Worm (Caenorhabditis elegans) whole organism, L1 larva: ENCODE data around the gene H10E21.5.

Experiments
- C34B4.2 ChIP-seq: sonication (generic microtip); optimal IDR thresholded peaks from 2 replicates; lab custom pipeline; 2017; ENCODE audit warnings: mild to moderate bottlenecking, missing genetic modification characterization, missing compliant biosample characterization
- Y116A8C.19 ChIP-seq: sonication (generic microtip); optimal IDR thresholded peaks from 2 replicates; lab custom pipeline; 2016; ENCODE audit warnings: missing compliant biosample characterization, missing genetic modification characterization, borderline replicate concordance
- alr-1 ChIP-seq: fragments of 200-800 bp; sonication (Bioruptor generic); optimal IDR thresholded peaks from 2 replicates; lab custom pipeline; 2018; ENCODE audit warnings: borderline replicate concordance, mild to moderate bottlenecking, missing genetic modification characterization, missing compliant biosample characterization
- blmp-1 ChIP-seq: fragments of 150-350 bp; optimal IDR thresholded peaks from 2 replicates; lab custom pipeline; 2014; ENCODE audit warnings: missing biosample characterization, missing genetic modification characterization
- ceh-8 ChIP-seq: fragments of 200-800 bp; sonication (Bioruptor generic); optimal IDR thresholded peaks from 2 replicates; lab custom pipeline; 2018; ENCODE audit warnings: mild to moderate bottlenecking, missing genetic modification characterization, moderate library complexity, missing compliant biosample characterization
- ceh-90 ChIP-seq: sonication (generic microtip); optimal IDR thresholded peaks from 2 replicates; lab custom pipeline; 2016; ENCODE audit warnings: missing genetic modification characterization, missing compliant biosample characterization
- efl-1 ChIP-seq, 4 experiments: fragments of 150-350 bp; optimal IDR thresholded peaks in 3 of 4; peaks in 1 of 4; 1 replicate in 1 of 4; 2 replicates in 3 of 4; lab custom pipeline; 2014; ENCODE audit warnings: missing biosample characterization in 2 of 4, missing genetic modification characterization in 2 of 4, missing genetic modification reagents in 2 of 4
- egl-13 ChIP-seq: sonication (generic microtip); optimal IDR thresholded peaks from 2 replicates; lab custom pipeline; 2016; ENCODE audit warnings: missing genotype, missing genetic modification reagents, missing genetic modification characterization, missing compliant biosample characterization
- egl-27 ChIP-seq, 2 experiments: fragments of 150-350 bp in 1 of 2; sonication (generic microtip); optimal IDR thresholded peaks; 3 replicates each; lab custom pipeline; 2017 to 2018; ENCODE audit warnings: missing biosample characterization in 2 of 2, missing genetic modification characterization in 2 of 2, missing genetic modification reagents in 2 of 2
- elt-2 ChIP-seq: sonication (generic microtip); optimal IDR thresholded peaks from 2 replicates; lab custom pipeline; 2016; ENCODE audit warnings: missing genetic modification characterization, mild to moderate bottlenecking, inconsistent platforms, missing compliant biosample characterization, missing genetic modification reagents
- elt-3 ChIP-seq, 6 experiments: fragments of 150-350 bp in 1 of 6; sonication (generic microtip); optimal IDR thresholded peaks; 2 replicates each; lab custom pipeline; 2017 to 2018; ENCODE audit warnings: missing biosample characterization in 6 of 6, missing genetic modification characterization in 6 of 6, inconsistent platforms in 1 of 6
- ets-5 ChIP-seq: fragments of 200-800 bp; sonication (Bioruptor generic); IDR thresholded peaks from 2 replicates; pipeline ENCODE4 v1.3.6; 2022; ENCODE audit warnings: missing genetic modification characterization, missing compliant biosample characterization
- fkh-10 ChIP-seq: sonication (generic microtip); optimal IDR thresholded peaks from 2 replicates; lab custom pipeline; 2017; ENCODE audit warnings: missing biosample characterization, missing genetic modification reagents, missing genetic modification characterization
- fkh-4 ChIP-seq: sonication (generic microtip); optimal IDR thresholded peaks from 2 replicates; lab custom pipeline; 2016; ENCODE audit warnings: missing compliant biosample characterization, missing genetic modification characterization, borderline replicate concordance
- fkh-8 ChIP-seq: sonication (generic microtip); optimal IDR thresholded peaks from 2 replicates; lab custom pipeline; 2016; ENCODE audit warnings: mild to moderate bottlenecking, missing genetic modification characterization, missing compliant biosample characterization
- grh-1 ChIP-seq: fragments of 200-800 bp; sonication (Bioruptor generic); IDR thresholded peaks from 2 replicates; pipeline ENCODE4 v1.3.6; 2022; ENCODE audit warnings: missing genetic modification reagents, missing genetic modification characterization, missing compliant biosample characterization
- hlh-17 ChIP-seq: fragments of 200-800 bp; sonication (Bioruptor generic); optimal IDR thresholded peaks from 2 replicates; lab custom pipeline; 2018; ENCODE audit warnings: missing genetic modification characterization, mild to moderate bottlenecking, missing compliant biosample characterization, moderate library complexity, borderline replicate concordance
- hlh-4 ChIP-seq: sonication (generic microtip); optimal IDR thresholded peaks from 2 replicates; lab custom pipeline; 2016; ENCODE audit warnings: mild to moderate bottlenecking, missing genetic modification characterization, missing compliant biosample characterization
- irx-1 ChIP-seq: sonication (generic microtip); optimal IDR thresholded peaks from 2 replicates; lab custom pipeline; 2016; ENCODE audit warnings: missing genetic modification characterization, missing compliant biosample characterization
- isw-1 ChIP-seq: fragments of 200-800 bp; sonication (Bioruptor generic); IDR thresholded peaks from 2 replicates; pipeline ENCODE4 v1.3.6; 2022; ENCODE audit warnings: missing genetic modification characterization, missing compliant biosample characterization
- lin-15B ChIP-seq: fragments of 150-350 bp; sonication (generic microtip); optimal IDR thresholded peaks from 3 replicates; lab custom pipeline; 2014; ENCODE audit warnings: missing biosample characterization, missing genetic modification characterization
- nhr-11 ChIP-seq: fragments of 150-350 bp; optimal IDR thresholded peaks from 2 replicates; lab custom pipeline; 2014; ENCODE audit warnings: missing biosample characterization, missing genetic modification characterization
- nhr-12 ChIP-seq: sonication (generic microtip); optimal IDR thresholded peaks from 2 replicates; lab custom pipeline; 2017; ENCODE audit warnings: missing biosample characterization, missing genetic modification characterization
- nhr-20 ChIP-seq: sonication (generic microtip); optimal IDR thresholded peaks from 2 replicates; lab custom pipeline; 2016; ENCODE audit warnings: mild to moderate bottlenecking, missing genetic modification characterization, missing compliant biosample characterization
- nhr-237 ChIP-seq: fragments of 150-350 bp; optimal IDR thresholded peaks from 2 replicates; lab custom pipeline; 2014; ENCODE audit warnings: missing biosample characterization, missing genetic modification characterization
- nhr-28 ChIP-seq: fragments of 150-350 bp; optimal IDR thresholded peaks from 2 replicates; lab custom pipeline; 2014; ENCODE audit warnings: missing biosample characterization, missing genetic modification characterization
- nhr-47 ChIP-seq: sonication (generic microtip); optimal IDR thresholded peaks from 2 replicates; lab custom pipeline; 2016; ENCODE audit warnings: mild to moderate bottlenecking, missing genetic modification characterization, moderate library complexity, missing compliant biosample characterization
- nhr-77 ChIP-seq: fragments of 150-350 bp; optimal IDR thresholded peaks from 2 replicates; lab custom pipeline; 2014; ENCODE audit warnings: missing biosample characterization, missing genetic modification characterization
- nhr-84 ChIP-seq: sonication (generic microtip); optimal IDR thresholded peaks from 2 replicates; lab custom pipeline; 2017; ENCODE audit warnings: missing biosample characterization, missing genetic modification characterization
- nhr-85 ChIP-seq: sonication (generic microtip); peaks from one replicate; lab custom pipeline; 2016; ENCODE audit warnings: missing genetic modification characterization, inconsistent platforms, missing compliant biosample characterization
- nhr-90 ChIP-seq: sonication (generic microtip); optimal IDR thresholded peaks from 2 replicates; lab custom pipeline; 2016; ENCODE audit warnings: mild to moderate bottlenecking, missing genetic modification characterization, missing compliant biosample characterization; ENCODE audit not compliant: poor library complexity
- pag-3 ChIP-seq: sonication (generic microtip); optimal IDR thresholded peaks from 2 replicates; lab custom pipeline; 2017; ENCODE audit warnings: missing genetic modification characterization, mild to moderate bottlenecking, missing compliant biosample characterization, antibody characterized with exemption, borderline replicate concordance; ENCODE audit not compliant: insufficient read depth
- skn-1 ChIP-seq: fragments of 150-350 bp; optimal IDR thresholded peaks from 2 replicates; lab custom pipeline; 2014; ENCODE audit warnings: missing biosample characterization, missing genetic modification characterization
- snpc-4 ChIP-seq: fragments of 150-350 bp; optimal IDR thresholded peaks from 2 replicates; lab custom pipeline; 2014; ENCODE audit warnings: missing biosample characterization, missing genetic modification characterization
- snu-23 ChIP-seq: sonication (generic microtip); optimal IDR thresholded peaks from 2 replicates; lab custom pipeline; 2016; ENCODE audit warnings: missing genetic modification characterization, missing compliant biosample characterization
- sptf-1 ChIP-seq: fragments of 150-350 bp; optimal IDR thresholded peaks from 2 replicates; lab custom pipeline; 2014; ENCODE audit warnings: missing biosample characterization, missing genetic modification characterization
- sup-37 ChIP-seq: fragments of 200-800 bp; sonication (Bioruptor generic); optimal IDR thresholded peaks from 2 replicates; lab custom pipeline; 2018; ENCODE audit warnings: mild to moderate bottlenecking, missing genetic modification characterization, missing compliant biosample characterization
- swsn-7 ChIP-seq: sonication (generic microtip); optimal IDR thresholded peaks from 2 replicates; lab custom pipeline; 2016; ENCODE audit warnings: missing genetic modification characterization, missing compliant biosample characterization
- unc-130 ChIP-seq: fragments of 150-350 bp; optimal IDR thresholded peaks from 2 replicates; lab custom pipeline; 2017; ENCODE audit warnings: missing biosample characterization, missing genetic modification characterization, inconsistent platforms
- unc-30 ChIP-seq: sonication (generic microtip); optimal IDR thresholded peaks from 2 replicates; lab custom pipeline; 2017; ENCODE audit warnings: missing biosample characterization, missing genetic modification characterization
- unc-98 ChIP-seq: fragments of 200-800 bp; sonication (Bioruptor generic); IDR thresholded peaks from 2 replicates; pipeline ENCODE4 v1.3.6; 2022; ENCODE audit warnings: missing genetic modification characterization, missing compliant biosample characterization
- vab-15 ChIP-seq: sonication (generic microtip); optimal IDR thresholded peaks from 2 replicates; lab custom pipeline; 2017; ENCODE audit warnings: missing genotype, mild to moderate bottlenecking, missing genetic modification characterization, missing compliant biosample characterization
- xbp-1 ChIP-seq: sonication (generic microtip); optimal IDR thresholded peaks from 2 replicates; lab custom pipeline; 2016; ENCODE audit warnings: missing genetic modification characterization, missing compliant biosample characterization
- zag-1 ChIP-seq: fragments of 150-350 bp; optimal IDR thresholded peaks from 2 replicates; lab custom pipeline; 2014; ENCODE audit warnings: missing biosample characterization, missing genetic modification characterization
- ztf-11 ChIP-seq, 2 experiments: sonication (generic microtip); optimal IDR thresholded peaks; 2 replicates each; lab custom pipeline; 2016 to 2017; ENCODE audit warnings: missing genetic modification characterization in 2 of 2, missing biosample characterization in 1 of 2, missing compliant biosample characterization in 1 of 2

Gene H10E21.5

DNA sequence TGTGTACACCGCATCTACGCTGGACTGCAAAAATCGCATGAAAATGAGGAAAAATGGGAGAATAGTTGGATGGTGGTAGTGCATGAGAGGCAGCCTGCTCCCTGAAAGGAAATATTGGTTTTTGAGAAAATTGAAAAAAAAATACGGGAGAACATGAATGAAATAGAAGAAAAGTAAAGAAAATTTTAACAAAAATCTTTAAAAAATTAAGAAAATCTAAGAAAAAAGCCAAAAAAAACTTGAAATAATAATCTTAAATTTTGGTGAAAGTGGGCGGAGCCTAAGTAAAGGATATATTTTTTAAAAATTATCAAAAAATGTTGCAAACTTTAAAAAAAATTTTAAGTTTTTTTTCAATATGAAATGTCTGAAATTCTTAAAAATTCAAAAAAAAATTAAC lies at the start of gene H10E21.5:
H10E21.5 (minus strand) TSS at position 101 of the 400 bp plus-strand sequence.
- no peak for TF ChIP-seq ets-5 (GFP tag; lab: Robert Waterston, UW)
- no peak for TF ChIP-seq xbp-1 (tag; lab: Kevin White, UChicago)
- TF ChIP-seq unc-130 (tag; lab: Kevin White, UChicago) = no peak
- TF ChIP-seq irx-1 = no peak
- TF ChIP-seq nhr-12 (tag; lab: Kevin White, UChicago) = no peak
- no peak for TF ChIP-seq ztf-11 (tag; optimal IDR thresholded peaks at IDR 0.05; lab: Kevin White, UChicago)
- TF ChIP-seq unc-30 (tag; lab: Kevin White, UChicago) = no peak
- TF ChIP-seq fkh-10 (GFP tag; lab: Kevin White, UChicago) = no peak
- no peak for TF ChIP-seq nhr-28 (tag; lab: Kevin White, UChicago)
- TF ChIP-seq nhr-11 (tag; lab: Kevin White, UChicago) = no peak
- TF ChIP-seq zag-1 (tag; lab: Kevin White, UChicago) = no peak
- no peak for TF ChIP-seq lin-15B (tag; lab: Kevin White, UChicago)
- TF ChIP-seq grh-1 = no peak
- no peak for TF ChIP-seq Y116A8C.19 (tag; lab: Kevin White, UChicago)
- no peak for TF ChIP-seq sup-37 (GFP tag; lab: Kevin White, UChicago)
- no peak for TF ChIP-seq pag-3
- no peak for TF ChIP-seq hlh-17 (GFP tag; lab: Kevin White, UChicago)

DNA sequence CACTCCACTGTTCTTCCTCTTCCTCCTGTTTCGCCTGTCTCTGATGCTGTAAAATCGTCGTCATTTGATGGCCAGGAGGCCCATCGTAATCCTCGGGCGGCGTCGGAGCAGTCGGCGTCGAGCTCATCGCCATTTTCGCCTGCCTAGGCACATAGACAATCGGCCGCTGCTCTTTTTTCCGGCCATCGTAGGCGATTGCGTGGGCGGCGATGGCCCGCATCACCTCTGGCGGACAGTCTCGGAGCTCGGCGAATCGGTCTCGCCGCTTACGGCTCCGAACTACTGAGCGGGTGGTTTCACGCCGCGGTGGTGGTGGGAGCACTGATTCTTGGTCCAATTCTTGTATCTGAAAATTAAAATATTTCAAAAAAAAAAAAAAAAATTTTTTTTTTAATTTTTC lies 48.3 kb upstream of the H10E21.5 start:
- no peak for TF ChIP-seq fkh-8 (tag; lab: Kevin White, UChicago)
- TF ChIP-seq sptf-1 = no peak
- no peak for TF ChIP-seq unc-98 (GFP tag; lab: Robert Waterston, UW)
- TF ChIP-seq ets-5 (GFP tag; lab: Robert Waterston, UW) = no peak
- TF ChIP-seq nhr-77 = no peak
- no peak for TF ChIP-seq irx-1
- TF ChIP-seq nhr-47 (tag; lab: Kevin White, UChicago) = no peak
- no peak for TF ChIP-seq swsn-7 (tag; lab: Kevin White, UChicago)
- TF ChIP-seq nhr-90 (tag; lab: Kevin White, UChicago) = no peak
- no peak for TF ChIP-seq snu-23 (GFP tag; lab: Kevin White, UChicago)
- TF ChIP-seq C34B4.2 (tag; lab: Kevin White, UChicago) = no peak
- no peak for TF ChIP-seq egl-27 (tag; optimal IDR thresholded peaks at IDR 0.05; lab: Kevin White, UChicago)
- no peak for TF ChIP-seq elt-2 (tag; lab: Kevin White, UChicago)
- TF ChIP-seq snpc-4 (tag; lab: Kevin White, UChicago) = no peak
- no peak for TF ChIP-seq ceh-90 (tag; lab: Kevin White, UChicago)

DNA sequence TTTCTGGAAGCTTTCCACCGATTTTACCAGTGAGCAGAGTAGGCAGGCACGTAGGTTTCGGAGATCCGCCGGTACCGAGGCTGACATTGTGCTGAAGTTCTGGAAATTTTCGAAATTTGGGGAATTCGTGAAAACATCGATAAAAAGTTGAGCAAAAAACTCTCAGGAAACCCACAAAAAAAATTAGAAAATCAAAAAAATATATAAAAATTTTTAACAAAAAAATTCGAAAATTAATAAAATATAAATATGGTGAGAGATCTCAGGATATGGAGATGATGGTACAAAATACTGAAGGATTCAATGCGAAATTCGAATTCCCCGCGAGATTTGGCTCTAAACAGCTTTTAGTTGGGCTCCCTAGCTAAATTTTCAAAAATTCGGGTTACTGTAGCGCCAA lies 45.9 kb upstream of the H10E21.5 start, which contains the start of gene spt-4:
spt-4 (minus strand) TSS at position 101 of the 400 bp plus-strand sequence.
- TF ChIP-seq nhr-85 (tag; lab: Kevin White, UChicago) (no peak), skn-1 (no peak), blmp-1 (tag; lab: Kevin White, UChicago) (no peak), egl-13 (tag; lab: Kevin White, UChicago) (no peak), xbp-1 (tag; lab: Kevin White, UChicago) (no peak), isw-1 (GFP tag; lab: Robert Waterston, UW) (no peak), elt-3 (tag; optimal IDR thresholded peaks at IDR 0.05; lab: Kevin White, UChicago) (no peak), nhr-237 (tag; lab: Kevin White, UChicago) (no peak), fkh-10 (GFP tag; lab: Kevin White, UChicago) (no peak)

DNA sequence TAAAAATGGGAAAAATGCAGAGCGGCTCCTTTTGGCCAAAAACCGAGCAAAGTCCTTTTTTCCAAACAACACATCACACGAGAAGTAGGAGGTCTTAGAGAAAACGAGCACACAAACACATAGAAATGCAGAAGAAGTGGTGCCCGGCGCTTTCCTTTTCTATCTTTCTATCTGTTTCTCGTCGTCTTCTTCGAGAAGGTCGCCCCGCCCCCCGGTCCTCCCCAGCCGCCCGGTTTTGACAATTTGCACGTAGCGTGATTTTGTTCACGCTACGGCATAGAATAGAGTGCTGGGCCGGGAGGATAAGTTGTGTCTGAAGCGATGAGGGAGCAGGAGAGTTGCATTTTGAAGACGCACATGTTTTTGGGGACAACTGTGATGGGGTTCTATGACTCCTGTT lies 43.3 kb upstream of the H10E21.5 start:
- TF ChIP-seq alr-1 (tag; lab: Kevin White, UChicago) = no peak
- no peak for TF ChIP-seq Y116A8C.19 (tag; lab: Kevin White, UChicago)
- TF ChIP-seq nhr-11 (tag; lab: Kevin White, UChicago) = no peak
- no peak for TF ChIP-seq egl-27 (tag; optimal IDR thresholded peaks at IDR 0.05; lab: Kevin White, UChicago)
- TF ChIP-seq elt-3 (tag; optimal IDR thresholded peaks at IDR 0.05; lab: Kevin White, UChicago) = no peak
- peak in 1 of 2 experiments; percentile 24 for TF ChIP-seq efl-1 (optimal IDR thresholded peaks at IDR 0.05; lab: Kevin White, UChicago)
- TF ChIP-seq efl-1 (GFP tag; optimal IDR thresholded peaks at IDR 0.05 in 1 of 2; lab: Kevin White, UChicago) = no peak
- TF ChIP-seq ceh-8 = no peak
- TF ChIP-seq nhr-237 (tag; lab: Kevin White, UChicago) = no peak
- no peak for TF ChIP-seq unc-30 (tag; lab: Kevin White, UChicago)
- no peak for TF ChIP-seq nhr-84 (tag; lab: Kevin White, UChicago)
- TF ChIP-seq fkh-8 (tag; lab: Kevin White, UChicago) = peak; percentile 74
- TF ChIP-seq nhr-90 (tag; lab: Kevin White, UChicago) = no peak
- TF ChIP-seq nhr-20 (tag; lab: Kevin White, UChicago) = peak; percentile 48
- TF ChIP-seq nhr-47 (tag; lab: Kevin White, UChicago) = peak; percentile 46
- no peak for TF ChIP-seq hlh-4 (tag; lab: Kevin White, UChicago)
- TF ChIP-seq fkh-4 (tag; lab: Kevin White, UChicago) = no peak
- TF ChIP-seq isw-1 (GFP tag; lab: Robert Waterston, UW) = peak; percentile 34
- no peak for TF ChIP-seq vab-15 (tag; lab: Kevin White, UChicago)
